Fruit fly (Drosophila melanogaster): ENCODE results near the gene CG4953.

dm6 chr2L:10310614-10311382, 44.3 kb downstream of the CG4953 start, which contains the start of gene Cdk5alpha:
- TF ChIP-seq Hr96 (GFP tag; optimal IDR thresholded peaks at IDR 0.05) (no peak), cnc (optimal IDR thresholded peaks at IDR 0.05) (no peak), kay (GFP tag; ENCODE audit: borderline replicate concordance) (no peak), CG12768 (GFP tag; optimal IDR thresholded peaks at IDR 0.05) (no peak), pad (GFP tag; optimal IDR thresholded peaks at IDR 0.05) (no peak), CG1620 (GFP tag; optimal IDR thresholded peaks at IDR 0.05) (no peak), CG7045 (GFP tag; optimal IDR thresholded peaks at IDR 0.05) (no peak), CG11617 (GFP tag; optimal IDR thresholded peaks at IDR 0.05) (no peak), CG7101 (tag; optimal IDR thresholded peaks at IDR 0.05) (no peak), ovo (GFP tag; optimal IDR thresholded peaks at IDR 0.05) (no peak), CG33017 (tag; optimal IDR thresholded peaks at IDR 0.05) (no peak)

Measured in whole organism, adult.